Worm (Caenorhabditis elegans): ENCODE measurements around the gene C49F5.7.

The C49F5.7 gene

ce11 chrX:11962050-11962788 lies 32.4 kb upstream of the C49F5.7 start (continued):
- no peak for TF ChIP-seq mep-1 (tag; optimal IDR thresholded peaks at IDR 0.05)
- TF ChIP-seq ama-1 (optimal IDR thresholded peaks at IDR 0.05): no peak
- TF ChIP-seq lin-15B (tag; optimal IDR thresholded peaks at IDR 0.05): no peak
- no peak for TF ChIP-seq lsy-2 (tag; optimal IDR thresholded peaks at IDR 0.05)
- TF ChIP-seq hlh-11 (tag; optimal IDR thresholded peaks at IDR 0.05): peak; percentile 86
- TF ChIP-seq ceh-20 (GFP tag; IDR thresholded peaks at IDR 0.05): 0 out of 2 replicates have a peak, but pooled peaks have one; percentile 38
- no peak for TF ChIP-seq Y5F2A.4 (GFP tag; optimal IDR thresholded peaks at IDR 0.05)
- no peak for TF ChIP-seq Y105C5A.15 (GFP tag; IDR thresholded peaks at IDR 0.05)
- peak; percentile 39 for TF ChIP-seq mxl-3 (GFP tag; optimal IDR thresholded peaks at IDR 0.05)
- peak; percentile 75; the same call in 1 of the 2 replicates for TF ChIP-seq nhr-41 (GFP tag; IDR thresholded peaks at IDR 0.05)
- no peak for TF ChIP-seq R02D3.7 (tag; optimal IDR thresholded peaks at IDR 0.05)
- no peak for TF ChIP-seq ceh-44 (GFP tag; IDR thresholded peaks at IDR 0.05)
- TF ChIP-seq skn-1 (tag; optimal IDR thresholded peaks at IDR 0.05): no peak
- TF ChIP-seq snpc-4 (tag; optimal IDR thresholded peaks at IDR 0.05): no peak
- TF ChIP-seq mes-2 (tag; optimal IDR thresholded peaks at IDR 0.05; ENCODE audit: poor library complexity, severe bottlenecking): no peak
- no peak for TF ChIP-seq spr-3 (GFP tag; optimal IDR thresholded peaks at IDR 0.05)
- TF ChIP-seq duxl-1 (tag; optimal IDR thresholded peaks at IDR 0.05; ENCODE audit: poor library complexity): no peak
- TF ChIP-seq nhr-42 (GFP tag; IDR thresholded peaks at IDR 0.05): 0 out of 2 replicates have a peak, but pooled peaks have one; percentile 16
- no peak for TF ChIP-seq aly-2 (tag; optimal IDR thresholded peaks at IDR 0.05)

- peak; percentile 53 for TF ChIP-seq aha-1 (tag)
- TF ChIP-seq ceh-32 (tag; optimal IDR thresholded peaks at IDR 0.05; ENCODE audit: poor library complexity): no peak
These were observed 30.9 kb upstream of the C49F5.7 start for ce11 chrX:11963659-11964058.

ce11 chrX:11964555-11964954 lies 30.0 kb upstream of the C49F5.7 start:
- TF ChIP-seq nhr-237 (tag; optimal IDR thresholded peaks at IDR 0.05): no peak
- TF ChIP-seq nhr-10 (tag; optimal IDR thresholded peaks at IDR 0.05): no peak
- no peak for TF ChIP-seq lin-38 (GFP tag; IDR thresholded peaks at IDR 0.05)
- no peak for TF ChIP-seq snpc-1.2 (GFP tag; IDR thresholded peaks at IDR 0.05)
- peak; percentile 7 for TF ChIP-seq mep-1 (tag; optimal IDR thresholded peaks at IDR 0.05)
- TF ChIP-seq mes-2 (tag; optimal IDR thresholded peaks at IDR 0.05; ENCODE audit: poor library complexity, severe bottlenecking): no peak
- TF ChIP-seq hlh-30 (tag; optimal IDR thresholded peaks at IDR 0.05; ENCODE audit: insufficient read depth): peak; percentile 15
- no peak for TF ChIP-seq lim-7 (GFP tag; IDR thresholded peaks at IDR 0.05)
- TF ChIP-seq F49E8.2 (tag; optimal IDR thresholded peaks at IDR 0.05; ENCODE audit: borderline replicate concordance): no peak
- TF ChIP-seq hmg-1.1 (GFP tag; IDR thresholded peaks at IDR 0.05): no peak
- TF ChIP-seq nhr-111 (GFP tag; optimal IDR thresholded peaks at IDR 0.05): no peak
- peak; percentile 78 for TF ChIP-seq hlh-11 (tag; optimal IDR thresholded peaks at IDR 0.05)
- no peak for TF ChIP-seq ces-1 (GFP tag; optimal IDR thresholded peaks at IDR 0.05)
- no peak for TF ChIP-seq Y48G9A.11 (GFP tag; IDR thresholded peaks at IDR 0.05)
- TF ChIP-seq lin-13 (GFP tag; optimal IDR thresholded peaks at IDR 0.05): no peak
- TF ChIP-seq fos-1 (tag; optimal IDR thresholded peaks at IDR 0.05): no peak
- no peak for TF ChIP-seq egl-43 (GFP tag; IDR thresholded peaks at IDR 0.05)
- TF ChIP-seq D1046.2 (GFP tag; IDR thresholded peaks at IDR 0.05): no peak
- no peak for TF ChIP-seq set-16 (GFP tag; IDR thresholded peaks at IDR 0.05)
- TF ChIP-seq nhr-102 (tag; optimal IDR thresholded peaks at IDR 0.05): peak; percentile 44
- TF ChIP-seq nhr-48 (tag; optimal IDR thresholded peaks at IDR 0.05): peak; percentile 50
- peak in 1 of 2 experiments; percentile 81 for TF ChIP-seq hif-1 (tag; optimal IDR thresholded peaks at IDR 0.05)
- TF ChIP-seq duxl-1 (tag; optimal IDR thresholded peaks at IDR 0.05; ENCODE audit: poor library complexity): no peak
- no peak for TF ChIP-seq sdz-12 (GFP tag; optimal IDR thresholded peaks at IDR 0.05)
- TF ChIP-seq madf-9 (GFP tag; conservative IDR thresholded peaks at IDR 0.05): no peak
- peak; percentile 75 for TF ChIP-seq dve-1 (tag; optimal IDR thresholded peaks at IDR 0.05; ENCODE audit: insufficient read depth)
- TF ChIP-seq mdl-1 (tag; optimal IDR thresholded peaks at IDR 0.05): peak in 1 of 2 experiments; percentile 62
- TF ChIP-seq jun-1 (tag; optimal IDR thresholded peaks at IDR 0.05): no peak
- peak; percentile 90 for TF ChIP-seq tra-1 (GFP tag; IDR thresholded peaks at IDR 0.05)
- no peak for TF ChIP-seq ceh-62 (tag; optimal IDR thresholded peaks at IDR 0.05)
